Worm (Caenorhabditis elegans) whole organism, L4 larva: ENCODE results near the gene Y57E12AL.6.

Experiments used
- F10B5.3 ChIP-seq: sonication (generic microtip); optimal IDR thresholded peaks from 2 replicates; lab custom pipeline; 2016; ENCODE audit warnings: mild to moderate bottlenecking, missing genetic modification characterization, missing compliant biosample characterization
- F37D6.2 ChIP-seq: sonication (generic microtip); optimal IDR thresholded peaks from 2 replicates; lab custom pipeline; 2016; ENCODE audit warnings: mild to moderate bottlenecking, missing genetic modification characterization, missing compliant biosample characterization
- T20F7.1 ChIP-seq: fragments of 200-800 bp; sonication (Bioruptor generic); optimal IDR thresholded peaks from 2 replicates; lab custom pipeline; 2018; ENCODE audit warnings: mild to moderate bottlenecking, missing genetic modification characterization, missing compliant biosample characterization
- aha-1 ChIP-seq: fragments of 150-350 bp; peaks from one replicate; lab custom pipeline; 2014; ENCODE audit warnings: missing biosample characterization, missing genetic modification characterization
- attf-4 ChIP-seq: sonication (generic microtip); optimal IDR thresholded peaks from 3 replicates; lab custom pipeline; 2017; ENCODE audit warnings: missing biosample characterization, missing genetic modification characterization
- ceh-20 ChIP-seq: fragments of 200-800 bp; sonication (Bioruptor generic); IDR thresholded peaks from 2 replicates; pipeline ENCODE4 v1.3.6; 2022; ENCODE audit warnings: missing genetic modification reagents, missing genetic modification characterization, missing compliant biosample characterization
- cey-2 ChIP-seq: sonication (generic microtip); optimal IDR thresholded peaks from 3 replicates; lab custom pipeline; 2017; ENCODE audit warnings: missing genetic modification characterization, mild to moderate bottlenecking, missing compliant biosample characterization, antibody characterized with exemption, borderline replicate concordance; ENCODE audit not compliant: insufficient read depth
- daf-16 ChIP-seq, 3 experiments: sonication (generic microtip); optimal IDR thresholded peaks; 2 replicates each; lab custom pipeline; 2016 to 2017; ENCODE audit warnings: missing genetic modification characterization in 3 of 3, missing genetic modification reagents in 3 of 3, mild to moderate bottlenecking in 2 of 3, missing compliant biosample characterization in 2 of 3, missing biosample characterization in 1 of 3, moderate library complexity in 1 of 3
- dmd-6 ChIP-seq: fragments of 200-800 bp; sonication (Bioruptor generic); IDR thresholded peaks from 2 replicates; pipeline ENCODE4 v1.3.6; 2022; ENCODE audit warnings: missing genetic modification reagents, missing genetic modification characterization, missing compliant biosample characterization
- dmd-8 ChIP-seq: fragments of 200-800 bp; sonication (Bioruptor generic); IDR thresholded peaks from 2 replicates; pipeline ENCODE4 v1.3.6; 2022; ENCODE audit warnings: missing genetic modification characterization, missing compliant biosample characterization
- dmd-9 ChIP-seq: fragments of 200-800 bp; sonication (Bioruptor generic); IDR thresholded peaks from 2 replicates; pipeline ENCODE4 v1.3.6; 2022; ENCODE audit warnings: missing genetic modification reagents, missing genetic modification characterization, missing compliant biosample characterization
- dpl-1 ChIP-seq: fragments of 150-350 bp; optimal IDR thresholded peaks from 2 replicates; lab custom pipeline; 2014; ENCODE audit warnings: missing biosample characterization, missing genetic modification reagents, missing genetic modification characterization
- dve-1 ChIP-seq: sonication (generic microtip); optimal IDR thresholded peaks from 2 replicates; lab custom pipeline; 2017; ENCODE audit warnings: antibody characterized with exemption, mild to moderate bottlenecking, missing genetic modification characterization, missing compliant biosample characterization; ENCODE audit not compliant: insufficient read depth
- egl-43 ChIP-seq: fragments of 200-800 bp; sonication (Bioruptor generic); IDR thresholded peaks from 2 replicates; pipeline ENCODE4 v1.3.6; 2022; ENCODE audit warnings: missing genetic modification reagents, missing genetic modification characterization, missing compliant biosample characterization
- fkh-10 ChIP-seq: fragments of 150-350 bp; optimal IDR thresholded peaks from 2 replicates; lab custom pipeline; 2014; ENCODE audit warnings: missing biosample characterization, missing genetic modification reagents, missing genetic modification characterization
- hif-1 ChIP-seq, 2 experiments: sonication (generic microtip); optimal IDR thresholded peaks; 2 replicates each; lab custom pipeline; 2016 to 2017; ENCODE audit warnings: missing compliant biosample characterization in 2 of 2, missing genetic modification characterization in 2 of 2, missing genetic modification reagents in 2 of 2, missing genotype in 2 of 2, mild to moderate bottlenecking in 1 of 2
- hlh-11 ChIP-seq: fragments of 200-800 bp; sonication (Bioruptor generic); optimal IDR thresholded peaks from 2 replicates; lab custom pipeline; 2018; ENCODE audit warnings: mild to moderate bottlenecking, missing genetic modification characterization, missing compliant biosample characterization
- hlh-30 ChIP-seq: sonication (generic microtip); optimal IDR thresholded peaks from 2 replicates; lab custom pipeline; 2017; ENCODE audit warnings: antibody characterized with exemption, mild to moderate bottlenecking, missing genetic modification characterization, missing compliant biosample characterization; ENCODE audit not compliant: insufficient read depth
- lir-3 ChIP-seq: sonication (generic microtip); optimal IDR thresholded peaks from 2 replicates; lab custom pipeline; 2016; ENCODE audit warnings: mild to moderate bottlenecking, missing genetic modification characterization, missing compliant biosample characterization
- lsy-2 ChIP-seq, 2 experiments: fragments of 150-350 bp in 1 of 2; sonication (generic microtip) in 1 of 2; optimal IDR thresholded peaks; 2 replicates each; lab custom pipeline; 2014 to 2017; ENCODE audit warnings: missing biosample characterization in 2 of 2, missing genetic modification characterization in 2 of 2
- mdl-1 ChIP-seq, 2 experiments: fragments of 150-350 bp in 1 of 2; sonication (generic microtip) in 1 of 2; optimal IDR thresholded peaks; 2 replicates each; lab custom pipeline; 2014 to 2017; ENCODE audit warnings: missing biosample characterization in 2 of 2, missing genetic modification characterization in 2 of 2
- mdt-29 ChIP-seq: fragments of 200-800 bp; sonication (Bioruptor generic); IDR thresholded peaks from 2 replicates; pipeline ENCODE4 v1.3.6; 2022; ENCODE audit warnings: missing genetic modification reagents, missing genetic modification characterization, missing compliant biosample characterization
- mep-1 ChIP-seq: fragments of 150-350 bp; sonication (generic microtip); optimal IDR thresholded peaks from 3 replicates; lab custom pipeline; 2014; ENCODE audit warnings: missing biosample characterization, missing genetic modification characterization
- mes-2 ChIP-seq: sonication (generic microtip); optimal IDR thresholded peaks from 2 replicates; lab custom pipeline; 2016; ENCODE audit warnings: missing genotype, mild to moderate bottlenecking, missing genetic modification characterization, missing compliant biosample characterization; ENCODE audit not compliant: poor library complexity, severe bottlenecking
- mxl-2 ChIP-seq: fragments of 200-800 bp; sonication (Bioruptor generic); conservative IDR thresholded peaks from 2 replicates; pipeline ENCODE4 v1.3.6; 2022; ENCODE audit warnings: missing genetic modification reagents, missing genetic modification characterization, missing compliant biosample characterization
- mxl-3 ChIP-seq: fragments of 200-800 bp; sonication (Bioruptor generic); optimal IDR thresholded peaks from 2 replicates; lab custom pipeline; 2018; ENCODE audit warnings: mild to moderate bottlenecking, missing genetic modification characterization, missing compliant biosample characterization
- nhr-102 ChIP-seq: sonication (generic microtip); optimal IDR thresholded peaks from 2 replicates; lab custom pipeline; 2016; ENCODE audit warnings: mild to moderate bottlenecking, missing genetic modification characterization, moderate library complexity, missing compliant biosample characterization
- nhr-11 ChIP-seq: fragments of 150-350 bp; optimal IDR thresholded peaks from 2 replicates; lab custom pipeline; 2014; ENCODE audit warnings: missing biosample characterization, missing genetic modification characterization
- nhr-25 ChIP-seq: sonication (generic microtip); optimal IDR thresholded peaks from 2 replicates; lab custom pipeline; 2017; ENCODE audit warnings: missing genetic modification characterization, mild to moderate bottlenecking, missing compliant biosample characterization, antibody characterized with exemption, moderate library complexity, borderline replicate concordance; ENCODE audit not compliant: insufficient read depth
- nhr-28 ChIP-seq: fragments of 150-350 bp; optimal IDR thresholded peaks from 2 replicates; lab custom pipeline; 2014; ENCODE audit warnings: missing biosample characterization, missing genetic modification characterization
- nhr-48 ChIP-seq: sonication (generic microtip); optimal IDR thresholded peaks from 2 replicates; lab custom pipeline; 2016; ENCODE audit warnings: mild to moderate bottlenecking, missing genetic modification characterization, missing compliant biosample characterization
- nhr-6 ChIP-seq: fragments of 150-350 bp; optimal IDR thresholded peaks from 2 replicates; lab custom pipeline; 2014; ENCODE audit warnings: missing biosample characterization, missing genetic modification characterization
- nhr-77 ChIP-seq: fragments of 150-350 bp; optimal IDR thresholded peaks from 2 replicates; lab custom pipeline; 2014; ENCODE audit warnings: missing biosample characterization, missing genetic modification characterization
- snpc-1.2 ChIP-seq: fragments of 200-800 bp; sonication (Bioruptor generic); IDR thresholded peaks from 2 replicates; pipeline ENCODE4 v1.3.6; 2022; ENCODE audit warnings: missing genetic modification reagents, missing genetic modification characterization, missing compliant biosample characterization
- unc-62 ChIP-seq, 3 experiments: fragments of 150-350 bp in 1 of 3; sonication (generic microtip); optimal IDR thresholded peaks in 2 of 3; peaks in 1 of 3; 1 replicate in 1 of 3; 2 replicates in 2 of 3; lab custom pipeline; 2014 to 2017; ENCODE audit warnings: missing biosample characterization in 3 of 3, missing genetic modification characterization in 3 of 3, missing genetic modification reagents in 3 of 3, missing genotype in 1 of 3
- zag-1 ChIP-seq: fragments of 150-350 bp; optimal IDR thresholded peaks from 2 replicates; lab custom pipeline; 2014; ENCODE audit warnings: missing biosample characterization, missing genetic modification characterization
- zfp-2 ChIP-seq: sonication (generic microtip); optimal IDR thresholded peaks from 2 replicates; lab custom pipeline; 2016; ENCODE audit warnings: mild to moderate bottlenecking, missing genetic modification characterization, missing compliant biosample characterization
- ztf-7 ChIP-seq: fragments of 150-350 bp; optimal IDR thresholded peaks from 2 replicates; lab custom pipeline; 2014; ENCODE audit warnings: missing biosample characterization, missing genetic modification characterization

The Y57E12AL.6 gene

DNA sequence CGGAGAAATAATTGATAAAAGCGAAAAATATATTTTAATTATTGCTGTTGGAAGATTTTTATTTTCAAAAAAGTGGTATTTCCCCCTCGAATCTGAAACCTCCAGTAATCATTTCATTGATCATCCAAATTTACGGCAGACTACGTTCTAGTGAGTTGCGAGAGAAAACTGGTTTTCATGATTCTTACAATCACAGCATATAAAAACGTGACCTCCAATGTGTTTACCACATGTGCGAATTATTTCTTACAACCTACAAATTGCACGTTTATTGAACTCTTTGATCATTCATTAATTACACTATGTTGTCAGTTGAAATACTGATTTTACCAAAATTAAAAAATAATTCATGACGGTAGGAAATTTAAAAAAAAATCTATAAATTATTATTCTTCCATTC is 28.9 kb upstream of the Y57E12AL.6 start:
- TF ChIP-seq mdl-1 (tag; optimal IDR thresholded peaks at IDR 0.05; lab: Kevin White, UChicago) (peak in 1 of 2 experiments; percentile 80), unc-62 (GFP tag; optimal IDR thresholded peaks at IDR 0.05 in 1 of 2; lab: Kevin White, UChicago) (peak in 1 of 2 experiments; percentile 84), unc-62 (tag; optimal IDR thresholded peaks at IDR 0.05; lab: Kevin White, UChicago) (no peak), mxl-2 (GFP tag; lab: Robert Waterston, UW) (no peak), nhr-48 (tag; lab: Kevin White, UChicago) (peak; percentile 40), zag-1 (tag; lab: Kevin White, UChicago) (no peak), lsy-2 (tag; optimal IDR thresholded peaks at IDR 0.05; lab: Kevin White, UChicago) (peak in 1 of 2 experiments; percentile 39), dmd-6 (peak; percentile 81), ztf-7 (tag; lab: Kevin White, UChicago) (no peak), hlh-30 (tag; lab: Kevin White, UChicago) (peak; percentile 80), mep-1 (tag; lab: Kevin White, UChicago) (peak; percentile 40), hlh-11 (tag; lab: Kevin White, UChicago) (peak; percentile 18), nhr-28 (tag; lab: Kevin White, UChicago) (peak; percentile 95), mxl-3 (peak; percentile 92), dve-1 (peak; percentile 43), dpl-1 (GFP tag; lab: Kevin White, UChicago) (peak; percentile 28), zfp-2 (tag; lab: Kevin White, UChicago) (no peak), F37D6.2 (tag; lab: Kevin White, UChicago) (no peak), nhr-77 (tag; lab: Kevin White, UChicago) (peak; percentile 61), aha-1 (peak; percentile 87), daf-16 (GFP tag; optimal IDR thresholded peaks at IDR 0.05; lab: Kevin White, UChicago) (no peak), daf-16 (tag; optimal IDR thresholded peaks at IDR 0.05; lab: Kevin White, UChicago) (peak; percentile 24), nhr-25 (tag; lab: Kevin White, UChicago) (peak; percentile 50), nhr-102 (peak; percentile 58)
- TF ChIP-seq, all 104 proteins: peak for 17

- TF ChIP-seq T20F7.1 (no peak), unc-62 (GFP tag; optimal IDR thresholded peaks at IDR 0.05 in 1 of 2; lab: Kevin White, UChicago) (peak in 1 of 2 experiments; percentile 95), unc-62 (tag; optimal IDR thresholded peaks at IDR 0.05; lab: Kevin White, UChicago) (no peak), nhr-25 (tag; lab: Kevin White, UChicago) (no peak), fkh-10 (no peak), nhr-6 (tag; lab: Kevin White, UChicago) (no peak)
Observed at ce11 chrV:7087340-7087739, 27.1 kb upstream of the Y57E12AL.6 start.

DNA sequence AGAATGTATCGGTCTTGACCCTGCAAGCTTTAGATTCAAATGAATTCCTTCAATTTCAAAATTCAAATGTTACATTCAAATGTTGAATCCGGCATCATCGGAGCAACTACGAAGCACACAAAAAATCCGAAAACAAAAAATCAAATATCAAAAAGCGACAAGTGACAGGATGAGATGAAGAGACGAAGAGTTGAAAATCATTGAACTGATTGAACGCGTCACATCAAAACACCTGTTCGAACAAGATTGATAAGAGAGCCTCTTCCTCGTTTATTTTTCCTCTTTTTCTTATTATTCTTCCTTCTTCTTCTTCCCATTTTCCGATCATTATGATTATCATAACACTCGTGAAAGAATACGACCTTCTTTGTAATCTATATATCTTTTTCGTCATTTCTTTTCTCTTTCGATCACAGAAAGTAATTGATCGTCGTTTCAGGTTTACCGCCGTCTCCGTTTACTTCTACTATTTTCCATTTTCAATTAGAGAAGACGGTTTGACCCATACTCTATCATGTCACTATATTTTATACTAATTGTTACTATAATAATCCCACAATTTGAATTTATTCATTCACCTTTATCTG is 25.3 kb upstream of the Y57E12AL.6 start, which contains the start of gene VC5.2:
Gene VC5.2 (plus strand): TSS at position 439 of the 587 bp plus-strand sequence.
- TF ChIP-seq daf-16 (GFP tag; optimal IDR thresholded peaks at IDR 0.05; lab: Kevin White, UChicago): peak in 1 of 2 experiments; percentile 41
- no peak for TF ChIP-seq daf-16 (tag; optimal IDR thresholded peaks at IDR 0.05; lab: Kevin White, UChicago)
- TF ChIP-seq mdt-29 (GFP tag; lab: Robert Waterston, UW): no peak
- TF ChIP-seq snpc-1.2: no peak
- peak; percentile 34 for TF ChIP-seq hlh-11 (tag; lab: Kevin White, UChicago)
- no peak for TF ChIP-seq attf-4 (tag; lab: Kevin White, UChicago)
- TF ChIP-seq nhr-28 (tag; lab: Kevin White, UChicago): peak; percentile 75
- no peak for TF ChIP-seq mep-1 (tag; lab: Kevin White, UChicago)
- TF ChIP-seq nhr-77 (tag; lab: Kevin White, UChicago): peak; percentile 11
- TF ChIP-seq unc-62 (GFP tag; optimal IDR thresholded peaks at IDR 0.05 in 1 of 2; lab: Kevin White, UChicago): peak in 1 of 2 experiments; percentile 75
- TF ChIP-seq unc-62 (tag; optimal IDR thresholded peaks at IDR 0.05; lab: Kevin White, UChicago): no peak
- TF ChIP-seq egl-43 (GFP tag; lab: Robert Waterston, UW): no peak
- TF ChIP-seq nhr-11 (tag; lab: Kevin White, UChicago): no peak
- TF ChIP-seq hlh-30 (tag; lab: Kevin White, UChicago): peak; percentile 8
- no peak for TF ChIP-seq F10B5.3 (tag; lab: Kevin White, UChicago)
- no peak for TF ChIP-seq dmd-8 (GFP tag; lab: Robert Waterston, UW)
- no peak for TF ChIP-seq lir-3 (tag; lab: Kevin White, UChicago)
- 0 out of 2 replicates have a peak, but pooled peaks have one; percentile 23 for TF ChIP-seq ceh-20 (GFP tag; lab: Robert Waterston, UW)
- no peak for TF ChIP-seq mxl-3
- TF ChIP-seq dmd-9 (GFP tag; lab: Robert Waterston, UW): no peak
- TF ChIP-seq hif-1 (tag; optimal IDR thresholded peaks at IDR 0.05; lab: Kevin White, UChicago): no peak
- TF ChIP-seq mes-2: no peak
- no peak for TF ChIP-seq nhr-48 (tag; lab: Kevin White, UChicago)
- TF ChIP-seq dpl-1 (GFP tag; lab: Kevin White, UChicago): no peak
- TF ChIP-seq cey-2 (tag; lab: Kevin White, UChicago): no peak
- no peak for TF ChIP-seq zag-1 (tag; lab: Kevin White, UChicago)
- TF ChIP-seq, all 104 proteins: peak for 7
